Fruit fly (Drosophila melanogaster): ENCODE results near the gene Uch.
A peak's percentile ranks its signal among the peaks of the same experiment; 100 is the strongest.

Gene Uch

dm6 chr2L:2220573-2221332 is 6.7 kb upstream of the Uch start, which contains the start of gene papi (continued):
- TF ChIP-seq CG6854 (GFP tag; optimal IDR thresholded peaks at IDR 0.05) = peak; percentile 16
- no peak for TF ChIP-seq tio (GFP tag; optimal IDR thresholded peaks at IDR 0.05)
- no peak for TF ChIP-seq CG32767 (GFP tag; IDR thresholded peaks at IDR 0.05)
- TF ChIP-seq Scr (GFP tag; IDR thresholded peaks at IDR 0.05; ENCODE audit: partially characterized antibody) = no peak
- peak; percentile 66 for TF ChIP-seq sqz (GFP tag; optimal IDR thresholded peaks at IDR 0.05)
- TF ChIP-seq CG9876 (GFP tag; optimal IDR thresholded peaks at IDR 0.05) = no peak
- no peak for TF ChIP-seq btn (GFP tag; optimal IDR thresholded peaks at IDR 0.05)
- no peak for TF ChIP-seq CG11723 (GFP tag; optimal IDR thresholded peaks at IDR 0.05)
- TF ChIP-seq CG17328 (GFP tag; IDR thresholded peaks at IDR 0.05) = no peak
- TF ChIP-seq CG12155 (GFP tag; optimal IDR thresholded peaks at IDR 0.05) = no peak
- TF ChIP-seq CG14667 (GFP tag; IDR thresholded peaks at IDR 0.05) = no peak
- TF ChIP-seq CG6175 (GFP tag; IDR thresholded peaks at IDR 0.05) = no peak
- peak; percentile 9 for TF ChIP-seq Xbp1 (GFP tag; optimal IDR thresholded peaks at IDR 0.05)
- TF ChIP-seq her (GFP tag; optimal IDR thresholded peaks at IDR 0.05) = peak; percentile 28
- TF ChIP-seq CG15073 (GFP tag; optimal IDR thresholded peaks at IDR 0.05) = no peak
- TF ChIP-seq CG12299 (tag; optimal IDR thresholded peaks at IDR 0.05) = no peak
- TF ChIP-seq ci (GFP tag; IDR thresholded peaks at IDR 0.05) = no peak
- no peak for TF ChIP-seq CG2202 (tag; optimal IDR thresholded peaks at IDR 0.05)
- peak in 1 of 2 experiments; percentile 92 for TF ChIP-seq insv (GFP tag; optimal IDR thresholded peaks at IDR 0.05)
- TF ChIP-seq tin (GFP tag; optimal IDR thresholded peaks at IDR 0.05) = no peak
- peak; percentile 22 for TF ChIP-seq Sin3A (optimal IDR thresholded peaks at IDR 0.05)
- no peak for TF ChIP-seq unpg (GFP tag; optimal IDR thresholded peaks at IDR 0.05)
- TF ChIP-seq CG11695 (GFP tag; IDR thresholded peaks at IDR 0.05) = no peak
- TF ChIP-seq HmgD (GFP tag; optimal IDR thresholded peaks at IDR 0.05) = no peak
- peak; percentile 31 for TF ChIP-seq Ets97D (GFP tag; optimal IDR thresholded peaks at IDR 0.05)
- TF ChIP-seq Taf1 (GFP tag; IDR thresholded peaks at IDR 0.05) = no peak
- 0 out of 3 replicates have a peak, but pooled peaks have one; percentile 13 for TF ChIP-seq HLH4C (GFP tag; IDR thresholded peaks at IDR 0.05; ENCODE audit: partially characterized antibody)
- TF ChIP-seq klu (GFP tag; IDR thresholded peaks at IDR 0.05) = no peak
- TF ChIP-seq Opbp (GFP tag; IDR thresholded peaks at IDR 0.05; ENCODE audit: partially characterized antibody) = 0 out of 3 replicates have a peak, but pooled peaks have one; percentile 38
- peak; percentile 90 for TF ChIP-seq nerfin-1 (tag; optimal IDR thresholded peaks at IDR 0.05)
- TF ChIP-seq CG1792 (GFP tag; optimal IDR thresholded peaks at IDR 0.05) = no peak
- no peak for TF ChIP-seq bsh (GFP tag; optimal IDR thresholded peaks at IDR 0.05)
- no peak for TF ChIP-seq CG8944 (GFP tag; optimal IDR thresholded peaks at IDR 0.05)
- no peak for TF ChIP-seq slbo (GFP tag; IDR thresholded peaks at IDR 0.05)
- no peak for TF ChIP-seq Awh (GFP tag; IDR thresholded peaks at IDR 0.05)
- no peak for TF ChIP-seq CG10565 (GFP tag; optimal IDR thresholded peaks at IDR 0.05)
- no peak for TF ChIP-seq CG33557 (GFP tag; optimal IDR thresholded peaks at IDR 0.05)
- no peak for TF ChIP-seq CG11456 (GFP tag; IDR thresholded peaks at IDR 0.05)
- TF ChIP-seq shn (GFP tag; optimal IDR thresholded peaks at IDR 0.05) = no peak
- TF ChIP-seq ems (GFP tag; optimal IDR thresholded peaks at IDR 0.05) = no peak
- no peak for TF ChIP-seq Doc3 (GFP tag; IDR thresholded peaks at IDR 0.05; ENCODE audit: partially characterized antibody)
- TF ChIP-seq CG8765 (GFP tag; IDR thresholded peaks at IDR 0.05) = no peak
- TF ChIP-seq CG34422 (GFP tag; IDR thresholded peaks at IDR 0.05) = peak; percentile 61; the same call in 2 of the 3 replicates
- no peak for TF ChIP-seq CG8478 (optimal IDR thresholded peaks at IDR 0.05)
- TF ChIP-seq CG1832 (GFP tag; optimal IDR thresholded peaks at IDR 0.05) = no peak
- no peak for TF ChIP-seq jing (GFP tag; optimal IDR thresholded peaks at IDR 0.05)
- no peak for TF ChIP-seq Kr (GFP tag; optimal IDR thresholded peaks at IDR 0.05)
- no peak for TF ChIP-seq kni (GFP tag; optimal IDR thresholded peaks at IDR 0.05)
- TF ChIP-seq CG8388 (GFP tag; optimal IDR thresholded peaks at IDR 0.05) = no peak
- TF ChIP-seq tna (GFP tag; IDR thresholded peaks at IDR 0.05; ENCODE audit: partially characterized antibody) = no peak
- no peak for TF ChIP-seq vfl (GFP tag; optimal IDR thresholded peaks at IDR 0.05)
